Worm (Caenorhabditis elegans): Measurements from ENCODE around the gene ztf-14.

DNA sequence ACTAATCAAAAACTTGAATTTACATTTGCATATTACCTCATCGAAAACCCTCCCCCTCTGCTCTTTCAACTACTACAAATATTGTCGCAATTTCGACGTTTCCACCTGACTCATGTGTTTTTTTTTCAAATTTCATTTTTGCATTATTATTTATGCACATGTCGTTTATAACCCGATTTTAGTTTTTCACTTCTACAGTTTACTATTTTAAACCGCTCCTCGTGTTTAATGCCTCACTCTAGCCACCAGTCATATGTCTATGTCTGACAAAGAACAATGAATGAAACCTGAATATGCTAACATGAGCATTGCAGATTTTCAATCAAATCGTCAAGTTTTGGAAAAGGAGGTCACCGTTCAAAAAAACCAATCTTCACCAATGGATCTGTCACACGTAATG is 38.2 kb downstream of the ztf-14 start, which contains the start of gene T24C2.5:
- no peak for TF ChIP-seq ref-1 (GFP tag; conservative IDR thresholded peaks at IDR 0.05)
- no peak for TF ChIP-seq tab-1 (GFP tag; IDR thresholded peaks at IDR 0.05)
- TF ChIP-seq ztf-23 (GFP tag; IDR thresholded peaks at IDR 0.05) = no peak
- no peak for TF ChIP-seq med-1 (GFP tag; optimal IDR thresholded peaks at IDR 0.05; ENCODE audit: insufficient read depth)
- no peak for TF ChIP-seq flt-1 (GFP tag; IDR thresholded peaks at IDR 0.05)
- no peak for TF ChIP-seq T22C8.4 (GFP tag; IDR thresholded peaks at IDR 0.05)
- TF ChIP-seq cog-1 (tag; optimal IDR thresholded peaks at IDR 0.05) = no peak
- TF ChIP-seq ztf-29 (GFP tag; IDR thresholded peaks at IDR 0.05) = no peak
- no peak for TF ChIP-seq klf-2 (GFP tag; conservative IDR thresholded peaks at IDR 0.05)
